Worm (Caenorhabditis elegans): ENCODE results near the gene Y54E2A.8.

Y54E2A.8 gene

ce11 chrII:14771096-14771495 is 7.0 kb upstream of the Y54E2A.8 start:
- TF ChIP-seq tbx-8 (GFP tag; optimal IDR thresholded peaks at IDR 0.05): no peak
- no peak for TF ChIP-seq sptf-1 (tag; optimal IDR thresholded peaks at IDR 0.05)
- TF ChIP-seq ceh-39 (tag; optimal IDR thresholded peaks at IDR 0.05): no peak
- no peak for TF ChIP-seq ceh-83 (GFP tag; optimal IDR thresholded peaks at IDR 0.05)
- no peak for TF ChIP-seq snpc-4 (tag; optimal IDR thresholded peaks at IDR 0.05)
- TF ChIP-seq cnd-1 (tag; optimal IDR thresholded peaks at IDR 0.05): no peak
- no peak for TF ChIP-seq nhr-237 (tag; optimal IDR thresholded peaks at IDR 0.05)
- TF ChIP-seq ceh-43 (GFP tag; optimal IDR thresholded peaks at IDR 0.05): no peak
- TF ChIP-seq nhr-28 (tag; optimal IDR thresholded peaks at IDR 0.05): no peak
- no peak for TF ChIP-seq elt-3 (tag; optimal IDR thresholded peaks at IDR 0.05)
- TF ChIP-seq lin-13 (tag; optimal IDR thresholded peaks at IDR 0.05): no peak
- no peak for TF ChIP-seq unc-39 (tag; optimal IDR thresholded peaks at IDR 0.05)
- no peak for TF ChIP-seq M03D4.4 (tag; optimal IDR thresholded peaks at IDR 0.05)
- no peak for TF ChIP-seq ham-2 (GFP tag; optimal IDR thresholded peaks at IDR 0.05)
- no peak for TF ChIP-seq lsy-2 (tag; optimal IDR thresholded peaks at IDR 0.05)
- TF ChIP-seq drap-1 (GFP tag; optimal IDR thresholded peaks at IDR 0.05): no peak
- TF ChIP-seq elt-1 (tag; optimal IDR thresholded peaks at IDR 0.05; ENCODE audit: borderline replicate concordance, insufficient read depth): no peak
- no peak for TF ChIP-seq nhr-12 (tag; optimal IDR thresholded peaks at IDR 0.05)

ce11 chrII:14772113-14772512 is 6.0 kb upstream of the Y54E2A.8 start:
- TF ChIP-seq ceh-39 (tag; optimal IDR thresholded peaks at IDR 0.05): no peak
- no peak for TF ChIP-seq nhr-237 (tag; optimal IDR thresholded peaks at IDR 0.05)
- TF ChIP-seq hlh-1 (tag; optimal IDR thresholded peaks at IDR 0.05): no peak
- TF ChIP-seq M03D4.4 (tag; optimal IDR thresholded peaks at IDR 0.05): no peak
- TF ChIP-seq drap-1 (GFP tag; optimal IDR thresholded peaks at IDR 0.05): no peak
- TF ChIP-seq lsy-2 (tag; optimal IDR thresholded peaks at IDR 0.05): no peak
- no peak for TF ChIP-seq tbx-8 (GFP tag; optimal IDR thresholded peaks at IDR 0.05)
- TF ChIP-seq zip-8 (tag; optimal IDR thresholded peaks at IDR 0.05): no peak
- TF ChIP-seq ceh-83 (GFP tag; optimal IDR thresholded peaks at IDR 0.05): no peak
- TF ChIP-seq elt-3 (tag; optimal IDR thresholded peaks at IDR 0.05): no peak
- TF ChIP-seq sptf-1 (tag; optimal IDR thresholded peaks at IDR 0.05): no peak
- no peak for TF ChIP-seq mab-5 (tag; optimal IDR thresholded peaks at IDR 0.05)
- no peak for TF ChIP-seq mep-1 (tag; optimal IDR thresholded peaks at IDR 0.05)
- no peak for TF ChIP-seq ces-1 (GFP tag; optimal IDR thresholded peaks at IDR 0.05)
- no peak for TF ChIP-seq nhr-28 (tag; optimal IDR thresholded peaks at IDR 0.05)
- TF ChIP-seq unc-39 (tag; optimal IDR thresholded peaks at IDR 0.05): no peak
- TF ChIP-seq flh-1 (GFP tag; optimal IDR thresholded peaks at IDR 0.05): no peak

- TF ChIP-seq lin-32 (GFP tag; optimal IDR thresholded peaks at IDR 0.05) (no peak), sptf-1 (tag; optimal IDR thresholded peaks at IDR 0.05) (no peak), unc-62 (GFP tag; optimal IDR thresholded peaks at IDR 0.05) (no peak), sem-2 (GFP tag; optimal IDR thresholded peaks at IDR 0.05) (no peak), elt-1 (tag; optimal IDR thresholded peaks at IDR 0.05; ENCODE audit: borderline replicate concordance, insufficient read depth) (no peak), ces-1 (GFP tag; optimal IDR thresholded peaks at IDR 0.05) (no peak), nhr-237 (tag; optimal IDR thresholded peaks at IDR 0.05) (no peak), flh-1 (GFP tag; optimal IDR thresholded peaks at IDR 0.05) (no peak)
Measured at ce11 chrII:14772956-14773788, 5.0 kb upstream of the Y54E2A.8 start, which contains the start of gene Y54E2A.7. TSS of gene Y54E2A.7 (minus strand) at chrII:14773006.

- TF ChIP-seq nhr-28 (tag; optimal IDR thresholded peaks at IDR 0.05) (no peak), blmp-1 (tag; optimal IDR thresholded peaks at IDR 0.05) (no peak), elt-1 (tag; optimal IDR thresholded peaks at IDR 0.05; ENCODE audit: borderline replicate concordance, insufficient read depth) (no peak), ceh-39 (tag; optimal IDR thresholded peaks at IDR 0.05) (no peak), hlh-1 (tag; optimal IDR thresholded peaks at IDR 0.05) (no peak), lin-32 (GFP tag; optimal IDR thresholded peaks at IDR 0.05) (no peak), tbx-8 (GFP tag; optimal IDR thresholded peaks at IDR 0.05) (no peak)
Measured at ce11 chrII:14779851-14780250, 1.7 kb downstream of the Y54E2A.8 start.

- TF ChIP-seq elt-3 (tag; optimal IDR thresholded peaks at IDR 0.05) (no peak), elt-1 (tag; optimal IDR thresholded peaks at IDR 0.05; ENCODE audit: borderline replicate concordance, insufficient read depth) (no peak), lin-13 (tag; optimal IDR thresholded peaks at IDR 0.05) (no peak), mab-5 (tag; optimal IDR thresholded peaks at IDR 0.05) (no peak), drap-1 (GFP tag; optimal IDR thresholded peaks at IDR 0.05) (no peak), cnd-1 (tag; optimal IDR thresholded peaks at IDR 0.05) (no peak), ceh-83 (GFP tag; optimal IDR thresholded peaks at IDR 0.05) (no peak), ceh-39 (tag; optimal IDR thresholded peaks at IDR 0.05) (no peak), snpc-4 (tag; optimal IDR thresholded peaks at IDR 0.05) (no peak), nhr-2 (tag; optimal IDR thresholded peaks at IDR 0.05) (no peak), ham-2 (GFP tag; optimal IDR thresholded peaks at IDR 0.05) (no peak), unc-120 (tag; optimal IDR thresholded peaks at IDR 0.05; ENCODE audit: poor library complexity, severe bottlenecking) (no peak), sptf-1 (tag; optimal IDR thresholded peaks at IDR 0.05) (no peak), ces-1 (GFP tag; optimal IDR thresholded peaks at IDR 0.05) (no peak), nhr-76 (tag; optimal IDR thresholded peaks at IDR 0.05) (no peak), hlh-1 (tag; optimal IDR thresholded peaks at IDR 0.05) (no peak), mep-1 (tag; optimal IDR thresholded peaks at IDR 0.05) (no peak), lsy-2 (tag; optimal IDR thresholded peaks at IDR 0.05) (no peak), lin-32 (GFP tag; optimal IDR thresholded peaks at IDR 0.05) (no peak), sem-2 (GFP tag; optimal IDR thresholded peaks at IDR 0.05) (no peak)
Measured at ce11 chrII:14785906-14786305, 7.8 kb downstream of the Y54E2A.8 start, which contains the start of gene Y54E2A.9. TSS of gene Y54E2A.9 (minus strand) at chrII:14786006.
